Fruit fly (Drosophila melanogaster) whole organism, larva: ENCODE measurements around the gene Pfdn1.

Experiments used
- noc ChIP-seq: fragments of 200-800 bp; sonication (Bioruptor generic); optimal IDR thresholded peaks from 3 replicates; lab custom pipeline; 2019; ENCODE audit warnings: missing biosample characterization, mild to moderate bottlenecking, missing genetic modification characterization, moderate library complexity

Gene Pfdn1

DNA sequence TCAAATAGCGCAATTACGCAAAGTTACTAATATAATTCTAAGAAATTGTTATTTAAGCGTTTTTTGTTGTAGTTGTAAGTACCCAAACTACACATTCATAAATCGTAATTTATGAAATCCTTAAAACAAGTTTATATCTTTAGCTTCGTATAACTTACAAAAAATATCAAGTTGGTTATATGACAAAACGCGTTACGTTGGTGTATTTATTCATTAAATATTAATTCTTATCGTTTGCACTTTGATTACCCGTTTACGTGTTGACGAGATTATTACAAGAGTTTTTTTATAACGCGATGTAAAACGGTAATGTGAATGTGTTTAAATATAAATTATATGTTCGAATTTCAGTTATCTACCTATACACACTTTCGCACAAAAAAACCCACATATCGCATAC is 8.8 kb downstream of the Pfdn1 start:
- no peak for TF ChIP-seq noc

DNA sequence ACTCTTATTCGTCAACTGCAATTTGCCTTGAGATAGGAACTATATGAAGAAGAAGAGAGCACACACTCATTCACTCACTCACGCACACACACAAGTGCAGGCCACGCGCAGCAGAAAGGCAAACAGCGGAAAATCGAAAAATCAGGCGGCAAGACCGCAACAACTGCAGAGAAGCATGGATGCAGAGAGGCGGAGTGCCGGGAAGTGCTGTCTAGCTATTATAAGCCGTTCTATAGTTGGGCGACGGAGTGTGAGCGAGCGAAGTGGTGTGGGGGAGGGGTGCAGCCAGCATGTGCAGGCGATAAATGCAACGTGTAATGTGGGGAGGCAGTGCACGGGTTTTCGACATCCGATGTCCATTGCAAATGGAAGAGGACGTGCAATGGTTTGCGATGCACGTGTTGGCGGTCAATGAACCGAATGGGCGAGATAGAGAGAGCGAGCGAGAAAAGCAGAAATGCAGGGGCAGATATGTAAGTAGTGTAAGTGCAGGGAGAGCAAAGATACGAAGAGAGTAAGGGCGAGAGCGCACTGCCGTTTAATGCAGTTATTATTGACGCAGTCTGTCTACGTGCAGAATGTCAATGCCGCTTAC is 10.0 kb downstream of the Pfdn1 start:
- TF ChIP-seq noc, result no peak

DNA sequence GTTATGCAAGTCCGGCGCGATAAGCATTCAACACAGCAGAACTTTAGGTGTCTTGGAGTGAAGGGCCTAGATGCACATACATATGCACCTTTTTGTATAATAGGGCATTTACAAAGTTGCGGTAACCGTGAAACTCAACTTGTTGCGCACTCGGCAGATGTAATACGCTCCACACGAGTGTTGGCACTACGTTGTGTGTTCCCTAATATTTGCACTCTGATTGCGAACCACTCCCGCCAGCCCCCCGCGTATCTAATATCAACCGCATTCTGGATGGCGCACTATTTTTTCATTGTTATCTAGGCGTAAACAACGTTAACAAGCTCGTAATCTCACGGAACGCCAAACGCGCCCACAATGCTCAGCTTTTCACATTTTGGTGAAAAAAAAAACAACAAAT is 11.4 kb downstream of the Pfdn1 start:
- no peak for TF ChIP-seq noc

DNA sequence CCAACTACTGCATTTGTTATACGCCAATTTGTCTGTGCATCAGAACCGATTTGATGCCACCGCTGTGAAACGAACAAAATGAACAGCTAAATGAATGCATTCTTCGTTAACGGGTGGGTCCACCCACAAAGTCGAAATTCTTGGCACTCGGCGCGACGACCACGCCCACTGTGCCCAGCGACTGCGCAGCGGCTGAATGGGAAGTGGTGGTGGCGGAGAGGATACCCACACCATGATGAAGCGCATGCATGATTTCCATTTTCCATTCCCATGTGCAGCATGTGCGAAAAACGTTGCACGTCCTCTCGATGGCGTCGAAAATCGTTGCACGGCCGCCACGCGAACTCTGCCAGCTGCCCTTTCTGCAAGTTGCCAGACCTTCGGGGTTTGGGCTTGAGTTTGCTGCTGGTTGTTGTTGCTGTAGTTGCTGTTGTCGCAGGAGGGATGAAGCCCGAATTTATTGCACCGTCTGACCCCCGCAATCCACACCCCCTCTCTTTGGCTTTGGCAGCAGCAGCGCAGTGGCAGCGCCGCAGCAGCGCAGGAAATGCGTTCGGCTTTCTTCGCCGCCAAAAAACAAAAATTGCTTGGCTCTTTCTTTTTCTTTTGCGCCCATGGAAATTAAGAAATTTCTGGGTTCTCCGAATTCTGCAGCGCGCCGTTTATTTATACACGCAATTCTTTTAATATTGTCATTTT is 12.4 kb downstream of the Pfdn1 start:
- TF ChIP-seq noc, result no peak

DNA sequence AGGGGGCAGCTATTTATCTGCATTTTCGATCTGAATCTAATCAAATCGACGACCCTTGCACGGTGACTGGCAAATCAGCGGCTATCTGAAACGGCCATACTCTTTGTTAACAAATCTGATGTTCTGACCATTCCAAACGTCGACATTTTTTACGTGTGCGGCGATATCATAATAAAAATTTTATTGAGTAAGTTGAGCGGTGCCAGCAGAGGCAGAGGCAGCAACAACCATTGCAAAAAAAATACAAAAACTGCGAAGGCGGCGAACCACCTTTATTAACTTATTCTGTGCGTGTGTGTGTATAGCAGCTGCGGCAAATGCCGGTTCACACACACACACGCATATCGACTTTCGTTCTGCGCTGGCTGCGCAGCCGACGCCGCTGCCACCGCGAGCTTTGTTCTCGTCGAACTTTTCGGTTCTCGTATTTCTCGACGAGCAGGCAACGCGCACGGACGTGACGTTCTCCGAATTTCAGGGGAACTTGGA is 13.3 kb downstream of the Pfdn1 start, which contains the start of gene Kr-h1:
Gene Kr-h1, plus strand, starts transcription at position 447 of the 489 bp plus-strand sequence.
- no peak for TF ChIP-seq noc

DNA sequence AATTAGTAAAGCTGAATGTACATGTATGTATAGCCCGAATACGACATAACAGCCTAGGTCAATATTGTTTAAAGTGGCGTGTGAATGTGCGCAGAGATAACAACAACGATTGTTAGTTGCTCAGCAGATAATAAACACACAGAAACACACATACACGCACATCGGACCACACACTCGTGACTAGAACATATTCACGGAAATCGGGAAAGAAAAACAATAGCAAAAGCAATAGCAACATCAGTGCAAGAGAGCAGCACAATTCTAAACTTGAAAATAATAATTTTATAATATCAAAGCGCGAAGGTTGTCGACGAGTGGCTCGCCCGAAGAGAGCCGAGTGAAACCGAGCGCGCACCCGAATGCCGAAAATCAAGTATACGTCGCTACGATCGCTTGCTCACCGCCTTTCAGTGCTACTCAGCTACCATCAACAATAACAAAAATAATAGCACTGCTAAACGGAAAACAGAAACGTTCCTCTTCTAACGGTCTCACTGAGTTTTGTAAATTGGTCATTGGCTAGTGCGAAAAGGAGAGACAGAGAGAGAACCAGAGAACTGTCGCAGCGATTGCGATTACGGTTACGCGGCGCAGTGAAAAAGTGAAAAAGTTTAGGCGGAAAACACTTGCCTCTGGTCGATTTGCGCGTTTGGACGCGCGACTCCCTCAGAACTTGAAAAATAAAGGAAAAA is 14.2 kb downstream of the Pfdn1 start:
- TF ChIP-seq noc, result peak; percentile 54

DNA sequence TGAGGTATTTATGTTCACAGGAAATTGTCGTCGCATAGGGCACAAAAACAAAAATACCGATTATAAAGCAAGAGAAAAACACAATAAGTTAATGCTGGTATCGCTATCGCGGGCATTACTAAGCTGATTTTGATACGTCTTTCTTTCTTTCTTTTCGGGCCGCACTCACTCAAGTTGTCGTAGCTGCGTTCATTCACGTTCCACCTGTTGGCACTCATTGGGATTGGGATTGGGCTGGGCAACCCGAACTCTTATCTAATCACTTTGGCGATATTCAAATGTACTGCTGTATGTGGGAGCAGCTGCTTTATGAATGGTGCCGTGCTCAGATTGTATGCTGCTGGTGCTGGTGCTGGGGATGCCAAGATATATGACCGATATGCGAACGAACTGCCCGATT is 15.8 kb downstream of the Pfdn1 start:
- no peak for TF ChIP-seq noc

DNA sequence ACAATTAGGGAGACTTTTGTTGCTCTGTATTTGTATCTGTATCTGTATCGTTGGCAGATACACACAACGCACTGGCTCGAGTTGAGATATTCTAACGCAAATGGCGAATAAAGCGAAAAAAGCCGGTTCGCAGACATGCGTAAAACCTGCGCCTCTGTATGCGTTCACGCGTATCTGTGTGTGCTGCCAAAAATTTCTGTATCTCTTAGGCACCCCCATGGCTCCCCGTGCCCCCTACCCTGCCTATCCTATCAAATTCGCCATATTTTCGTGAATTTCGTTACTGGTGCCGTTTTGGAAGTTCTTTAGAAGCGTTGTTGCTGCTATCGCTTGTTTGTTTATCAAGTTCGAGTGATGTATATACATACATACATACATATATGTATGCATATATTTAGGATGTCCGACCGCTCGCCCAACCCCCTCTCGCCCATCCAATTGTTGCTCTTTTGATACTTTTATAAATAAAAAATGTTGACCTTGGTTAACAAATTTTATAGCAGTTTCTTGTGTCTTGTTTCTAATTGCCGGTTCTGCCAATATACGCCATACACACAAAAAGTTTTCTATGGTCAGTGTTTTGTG is 16.9 kb downstream of the Pfdn1 start:
- peak; percentile 58 for TF ChIP-seq noc

DNA sequence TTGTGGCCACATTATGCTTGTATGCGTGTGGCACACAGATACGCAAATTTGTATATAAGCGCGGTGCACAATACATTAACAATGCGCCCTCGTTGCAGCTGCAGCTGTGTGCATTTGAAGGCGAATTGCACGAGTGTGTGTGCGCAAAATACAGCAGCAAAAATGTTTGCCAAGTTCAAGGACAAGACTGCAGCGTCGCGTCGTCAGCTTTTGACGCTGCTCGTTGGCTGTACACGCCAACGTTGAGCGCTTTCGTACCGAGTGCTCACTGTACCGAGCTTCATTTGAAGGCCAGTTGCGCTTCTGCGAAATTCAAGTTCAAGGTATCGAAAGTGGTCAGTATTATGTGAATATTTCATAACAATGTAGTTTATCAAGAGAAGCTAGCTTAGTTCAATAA is 17.9 kb downstream of the Pfdn1 start:
- TF ChIP-seq noc, result no peak

DNA sequence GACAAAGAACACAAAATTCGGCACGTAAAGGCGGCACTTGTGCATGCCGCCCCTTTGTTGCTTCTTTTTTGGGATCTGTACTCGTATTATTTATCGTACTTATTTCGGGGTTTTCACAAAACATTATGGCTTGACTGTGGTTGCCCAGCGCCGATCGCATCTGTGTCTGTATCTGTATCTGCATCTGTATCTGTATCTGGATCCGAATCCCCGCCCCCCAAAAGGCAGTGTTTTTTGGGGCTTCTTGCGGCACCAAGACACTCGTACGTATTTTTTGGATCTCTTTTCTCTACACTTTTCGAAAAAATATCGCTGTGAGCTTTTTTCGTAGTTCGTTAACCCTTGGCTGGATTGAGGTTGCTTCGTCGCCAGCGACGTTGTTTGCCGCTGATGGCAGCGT is 18.8 kb downstream of the Pfdn1 start:
- TF ChIP-seq noc, result no peak

DNA sequence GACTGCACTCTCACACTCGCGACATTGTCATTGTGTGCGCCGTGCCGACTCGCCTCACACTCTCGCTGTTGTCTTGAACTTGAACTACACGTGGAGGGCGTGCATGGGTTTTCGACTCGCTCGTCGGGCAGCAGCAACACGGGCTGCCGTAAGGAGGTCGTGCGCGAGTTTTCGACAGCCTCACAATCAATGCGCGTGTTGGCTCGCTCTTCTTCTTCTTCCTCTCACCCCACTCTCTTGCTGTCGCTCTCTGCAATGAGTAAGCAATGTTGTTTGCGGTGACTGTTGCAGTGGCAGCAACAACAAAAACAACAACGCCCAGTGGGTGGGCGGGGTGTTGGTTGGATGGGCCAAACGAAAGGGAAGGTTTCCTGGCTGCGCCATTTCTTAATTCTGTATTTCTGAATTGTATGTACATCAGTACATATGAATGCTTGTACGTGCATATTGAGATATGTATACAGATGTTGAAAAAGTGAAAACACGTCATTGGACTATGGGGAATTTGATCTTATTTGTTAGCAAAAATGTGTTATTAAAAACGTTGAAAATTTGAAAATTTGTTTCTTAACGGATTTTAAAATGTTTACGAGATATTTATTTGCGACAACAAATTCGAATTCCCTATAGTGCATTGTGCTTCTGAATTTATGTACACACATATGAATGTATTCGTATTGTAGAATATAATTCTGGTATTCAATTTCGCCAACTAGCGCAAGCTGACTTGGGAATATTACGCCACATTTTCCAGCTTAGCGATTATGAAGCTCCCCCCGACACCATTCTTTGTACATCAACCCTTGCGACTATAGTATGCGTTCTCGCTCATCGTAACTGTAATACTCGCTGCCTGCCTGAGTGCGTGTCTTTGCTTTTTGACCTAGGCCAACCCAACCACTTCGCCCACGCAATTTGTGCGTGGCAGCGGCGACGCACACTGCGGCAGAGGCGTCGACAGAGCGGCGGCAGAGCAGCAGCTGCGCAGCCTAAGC is 19.8 kb downstream of the Pfdn1 start:
- peak; percentile 65 for TF ChIP-seq noc

DNA sequence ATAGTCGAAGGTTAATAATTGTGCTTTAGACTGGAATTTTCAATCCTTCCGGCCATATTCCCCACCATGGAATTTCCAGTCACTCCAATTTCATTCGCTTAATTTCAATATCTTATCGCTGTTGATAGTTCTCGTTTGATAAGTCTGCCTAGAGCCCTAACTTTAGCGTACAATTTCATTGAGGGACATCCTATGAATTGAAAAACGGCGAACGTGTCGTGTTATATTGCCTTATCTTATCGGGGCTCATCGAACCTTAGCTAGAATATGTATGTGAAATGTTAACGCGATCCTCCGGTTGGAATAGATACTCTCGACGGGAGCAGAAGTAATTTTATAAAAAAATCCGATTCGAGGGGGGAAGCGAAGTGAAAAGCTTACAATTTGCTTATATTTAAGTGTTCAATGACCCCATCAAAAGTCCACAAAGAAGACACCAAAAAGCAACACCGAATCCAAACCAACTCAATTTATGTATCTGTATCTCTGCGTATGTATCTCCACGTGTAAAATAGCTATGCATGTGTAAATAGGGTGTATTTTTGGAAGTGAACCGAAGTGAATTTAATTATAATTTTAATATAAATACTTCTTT is 20.8 kb downstream of the Pfdn1 start:
- no peak for TF ChIP-seq noc

DNA sequence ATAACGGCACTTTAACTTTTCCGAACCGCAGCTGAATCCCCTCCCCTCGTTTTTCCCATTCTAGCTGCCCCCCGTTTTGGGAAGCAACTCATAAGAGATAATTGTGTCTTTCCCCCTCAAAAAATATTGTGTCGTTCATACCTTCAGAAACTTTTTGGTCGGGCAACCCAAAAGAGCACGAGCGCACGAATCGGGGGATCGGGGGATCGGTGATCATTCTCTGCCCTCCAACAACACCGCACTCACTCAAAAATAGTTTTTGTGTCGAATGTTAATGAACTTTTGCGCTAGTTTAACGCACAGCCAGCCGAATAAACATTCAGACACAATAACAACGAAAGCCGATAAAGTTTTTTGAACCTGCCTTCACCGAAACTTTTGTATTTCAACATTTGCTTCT is 21.5 kb downstream of the Pfdn1 start:
- TF ChIP-seq noc, result peak; percentile 22

DNA sequence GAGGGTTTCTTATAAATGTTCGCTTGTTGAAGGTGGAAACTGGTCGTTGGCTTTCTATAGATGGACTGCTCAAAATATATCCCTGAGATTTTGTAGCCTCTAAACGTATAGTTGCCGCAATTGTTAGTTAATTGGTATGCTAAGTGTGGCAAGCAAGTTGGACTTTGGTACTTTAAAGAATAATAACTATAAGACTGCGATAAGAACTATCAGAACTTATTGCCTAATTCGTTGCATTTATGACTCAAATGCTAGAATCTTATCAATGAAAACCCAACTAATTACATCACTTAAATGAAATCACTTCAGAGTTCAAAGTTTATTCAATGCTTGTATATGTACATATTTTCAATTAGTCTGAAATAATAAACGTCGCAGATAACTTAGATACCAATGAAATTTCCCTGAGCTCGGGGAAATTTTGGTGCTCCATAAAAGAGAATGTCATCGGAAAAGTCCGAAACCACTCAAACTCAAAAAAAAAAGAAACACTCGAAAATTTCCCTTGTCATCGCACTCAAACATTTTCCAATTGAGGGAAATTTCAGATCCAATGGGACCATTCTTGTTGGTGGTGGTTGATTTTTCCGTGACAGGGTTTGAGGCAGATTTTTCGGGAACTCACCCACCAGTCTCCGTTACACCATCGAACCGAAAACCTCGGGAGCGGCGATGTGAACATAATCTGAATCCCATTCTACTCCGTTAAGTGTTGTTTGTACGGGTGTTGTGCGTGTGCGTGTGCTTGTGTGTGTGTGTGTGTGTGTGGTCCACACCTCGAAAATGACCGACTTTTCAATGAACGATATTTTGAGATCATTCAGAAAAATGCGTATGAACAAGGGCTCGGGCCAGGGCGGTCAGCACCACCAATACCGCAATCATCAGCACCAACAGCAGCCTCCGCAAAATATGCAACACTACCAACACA is 22.2 kb downstream of the Pfdn1 start, which contains the start of gene CG45075:
Gene CG45075, plus strand, starts transcription at position 627 of the 931 bp plus-strand sequence.
- TF ChIP-seq noc, result no peak
